Worm (Caenorhabditis elegans): ENCODE results near the gene F08F8.10.
A peak's percentile ranks its signal among the peaks of the same experiment; 100 is the strongest.

The F08F8.10 gene

DNA sequence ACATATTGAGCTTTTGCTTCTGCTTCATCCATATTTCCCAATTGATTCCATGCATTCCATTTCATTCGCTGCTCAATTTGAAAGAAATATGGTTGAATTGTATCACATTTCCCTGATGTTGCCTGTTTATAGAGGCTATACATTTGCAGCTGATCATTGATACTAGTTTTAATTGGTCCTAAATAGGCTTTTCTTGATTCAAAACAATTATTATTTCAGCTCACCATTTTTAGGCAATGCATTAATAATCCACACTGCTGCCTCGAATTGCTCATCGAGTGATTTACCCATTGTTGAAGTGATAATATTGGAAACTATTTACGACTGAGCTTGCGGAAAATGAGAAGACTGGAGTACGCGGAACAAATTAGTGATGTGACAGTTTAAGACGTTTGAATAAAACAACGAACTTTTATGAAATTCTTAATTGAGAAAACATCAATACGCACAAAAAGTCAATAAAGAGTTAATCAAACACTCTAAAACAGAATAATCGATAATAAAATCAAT lies 48.5 kb downstream of the F08F8.10 start, which contains the start of gene acbp-4 (continued):
- TF ChIP-seq pbrm-1 (GFP tag; IDR thresholded peaks at IDR 0.05) (no peak), egrh-3 (GFP tag; IDR thresholded peaks at IDR 0.05) (no peak), ama-1 (optimal IDR thresholded peaks at IDR 0.05) (no peak), ama-1 (GFP tag; optimal IDR thresholded peaks at IDR 0.05) (no peak), K11D2.4 (GFP tag; IDR thresholded peaks at IDR 0.05) (no peak), repo-1 (tag; optimal IDR thresholded peaks at IDR 0.05) (no peak), madf-6 (GFP tag; IDR thresholded peaks at IDR 0.05) (peak; percentile 40; the same call in 1 of the 2 replicates), rpc-1 (optimal IDR thresholded peaks at IDR 0.05) (no peak), rpc-1 (tag; optimal IDR thresholded peaks at IDR 0.05) (no peak), fkh-3 (tag; optimal IDR thresholded peaks at IDR 0.05) (no peak), mel-28 (tag; optimal IDR thresholded peaks at IDR 0.05; ENCODE audit: borderline replicate concordance) (no peak), Y53G8AR.9 (GFP tag; conservative IDR thresholded peaks at IDR 0.05) (no peak), madf-10 (tag; optimal IDR thresholded peaks at IDR 0.05) (no peak), ztf-28 (GFP tag; IDR thresholded peaks at IDR 0.05) (no peak), zfh-2 (GFP tag; conservative IDR thresholded peaks at IDR 0.05) (no peak)

DNA sequence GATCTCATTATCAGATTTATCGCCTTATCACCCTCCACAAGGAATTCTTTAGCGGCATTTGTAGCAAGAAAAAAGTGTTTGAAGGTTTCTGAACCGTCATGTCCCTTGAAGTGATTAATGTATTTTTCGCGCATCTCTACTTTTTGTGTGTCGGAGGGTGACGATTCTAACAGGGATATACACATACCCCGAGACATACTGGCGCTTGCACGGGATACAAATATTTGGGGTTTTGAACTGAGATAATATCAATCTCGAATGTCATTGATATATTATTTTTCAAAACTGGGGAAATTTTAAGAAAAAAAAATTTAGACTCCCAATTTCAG lies 51.6 kb downstream of the F08F8.10 start:
- TF ChIP-seq somi-1 (GFP tag; optimal IDR thresholded peaks at IDR 0.05) = no peak

DNA sequence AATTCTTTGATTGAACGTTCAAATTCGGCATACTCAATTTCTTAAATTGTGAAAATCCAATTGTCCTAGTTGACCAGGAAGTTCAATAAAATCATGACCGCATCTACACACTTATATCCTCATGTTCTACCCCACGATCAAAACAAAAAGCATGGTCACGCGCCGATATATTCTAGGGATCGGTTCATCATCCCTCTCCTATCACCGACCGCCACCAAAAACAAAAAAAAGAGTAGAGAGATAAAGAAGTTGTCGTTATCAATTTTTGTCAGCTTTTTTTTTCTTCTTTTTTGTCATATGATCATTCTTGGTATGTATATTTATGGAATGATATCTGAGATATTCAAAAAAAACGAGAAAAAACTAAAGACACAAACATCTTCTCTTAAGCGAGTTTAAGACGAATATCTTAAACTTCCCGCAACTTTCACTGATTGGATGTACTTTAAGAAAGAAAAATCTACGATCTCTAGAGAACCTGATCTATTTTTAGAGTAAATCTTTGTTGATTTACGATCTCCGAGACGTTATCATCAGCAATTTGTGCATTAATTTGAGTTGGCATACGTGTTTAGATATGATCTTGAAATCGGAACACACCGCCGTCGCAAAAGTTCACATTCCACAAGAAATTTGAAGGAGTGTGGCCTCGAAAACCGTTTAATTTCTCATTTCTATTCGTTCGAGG lies 52.1 kb downstream of the F08F8.10 start:
- TF ChIP-seq dox-1 (GFP tag; IDR thresholded peaks at IDR 0.05) (no peak), ztf-26 (tag; optimal IDR thresholded peaks at IDR 0.05) (peak; percentile 74), Y56A3A.18 (GFP tag; IDR thresholded peaks at IDR 0.05) (no peak), lin-40 (tag; optimal IDR thresholded peaks at IDR 0.05) (peak; percentile 14), K11D2.4 (GFP tag; IDR thresholded peaks at IDR 0.05) (peak; percentile 47; the same call in 1 of the 2 replicates)
